Fruit fly (Drosophila melanogaster) whole organism, adult: ENCODE data around the gene CG2889.

Experiments used
- CG11617 ChIP-seq: fragments of 200-800 bp; sonication (Bioruptor generic); optimal IDR thresholded peaks from 2 replicates; lab custom pipeline; 2017; ENCODE audit warnings: mild to moderate bottlenecking, missing biosample characterization, missing genetic modification reagents, missing genetic modification characterization
- CG12768 ChIP-seq: fragments of 200-800 bp; sonication (Bioruptor generic); optimal IDR thresholded peaks from 2 replicates; lab custom pipeline; 2017; ENCODE audit warnings: missing biosample characterization, missing genetic modification characterization, mild to moderate bottlenecking, moderate library complexity, missing genetic modification reagents
- CG14711 ChIP-seq: fragments of 200-800 bp; sonication (Bioruptor generic); optimal IDR thresholded peaks from 2 replicates; lab custom pipeline; 2018; ENCODE audit warnings: missing biosample characterization, mild to moderate bottlenecking, missing genetic modification characterization, moderate library complexity
- CG1620 ChIP-seq: fragments of 200-800 bp; sonication (Bioruptor generic); optimal IDR thresholded peaks from 2 replicates; lab custom pipeline; 2016; ENCODE audit warnings: missing biosample characterization, missing genetic modification characterization
- CG33017 ChIP-seq: fragments of 200-800 bp; sonication (Bioruptor generic); optimal IDR thresholded peaks from 2 replicates; lab custom pipeline; 2018; ENCODE audit warnings: missing biosample characterization, mild to moderate bottlenecking, missing genetic modification characterization, moderate library complexity
- CG5204 ChIP-seq: fragments of 200-800 bp; sonication (Bioruptor generic); optimal IDR thresholded peaks from 2 replicates; lab custom pipeline; 2016; ENCODE audit warnings: missing biosample characterization, missing genetic modification characterization
- CG7045 ChIP-seq: fragments of 200-800 bp; sonication (Bioruptor generic); optimal IDR thresholded peaks from 2 replicates; lab custom pipeline; 2017; ENCODE audit warnings: missing biosample characterization, mild to moderate bottlenecking, missing genetic modification characterization
- CG7101 ChIP-seq: fragments of 200-800 bp; sonication (Bioruptor generic); optimal IDR thresholded peaks from 2 replicates; lab custom pipeline; 2018; ENCODE audit warnings: missing biosample characterization, mild to moderate bottlenecking, missing genetic modification characterization, moderate library complexity
- Clk ChIP-seq: fragments of 200-800 bp; sonication (Bioruptor generic); optimal IDR thresholded peaks from 2 replicates; lab custom pipeline; 2017; ENCODE audit warnings: missing biosample characterization, missing genetic modification characterization
- Crg-1 ChIP-seq: fragments of 200-800 bp; sonication (Bioruptor generic); optimal IDR thresholded peaks from 2 replicates; lab custom pipeline; 2016; ENCODE audit warnings: missing biosample characterization, missing genetic modification characterization
- Hr96 ChIP-seq: fragments of 200-800 bp; sonication (Bioruptor generic); optimal IDR thresholded peaks from 2 replicates; lab custom pipeline; 2016; ENCODE audit warnings: missing biosample characterization, missing genetic modification characterization
- Mnt ChIP-seq: fragments of 200-800 bp; sonication (Bioruptor generic); optimal IDR thresholded peaks from 2 replicates; lab custom pipeline; 2016; ENCODE audit warnings: missing biosample characterization, mild to moderate bottlenecking, missing genetic modification characterization
- bab1 ChIP-seq: fragments of 200-800 bp; sonication (Bioruptor generic); optimal IDR thresholded peaks from 3 replicates; lab custom pipeline; 2019; ENCODE audit warnings: missing biosample characterization, mild to moderate bottlenecking, missing genetic modification characterization, moderate library complexity
- cic ChIP-seq: fragments of 200-800 bp; sonication (Bioruptor generic); optimal IDR thresholded peaks from 2 replicates; lab custom pipeline; 2017; ENCODE audit warnings: missing biosample characterization, mild to moderate bottlenecking, missing genetic modification characterization, moderate library complexity
- cnc ChIP-seq, 2 experiments: fragments of >200 bp; optimal IDR thresholded peaks; 2 replicates each; lab custom pipeline; 2017
- kay ChIP-seq: fragments of 200-800 bp; sonication (Bioruptor generic); peaks from one replicate; lab custom pipeline; 2016; ENCODE audit warnings: missing biosample characterization, missing genetic modification characterization, borderline replicate concordance
- ovo ChIP-seq: fragments of 200-800 bp; sonication (Bioruptor generic); optimal IDR thresholded peaks from 2 replicates; lab custom pipeline; 2016; ENCODE audit warnings: missing biosample characterization, missing genetic modification characterization
- pad ChIP-seq: fragments of 200-800 bp; sonication (Bioruptor generic); optimal IDR thresholded peaks from 3 replicates; lab custom pipeline; 2017; ENCODE audit warnings: missing biosample characterization, missing genetic modification characterization, mild to moderate bottlenecking, moderate library complexity, missing genetic modification reagents
- tj ChIP-seq: fragments of 200-800 bp; sonication (Bioruptor generic); optimal IDR thresholded peaks from 3 replicates; lab custom pipeline; 2017; ENCODE audit warnings: missing biosample characterization, mild to moderate bottlenecking, missing genetic modification characterization, moderate library complexity
- toe ChIP-seq: fragments of 200-800 bp; sonication (Bioruptor generic); optimal IDR thresholded peaks from 2 replicates; lab custom pipeline; 2016; ENCODE audit warnings: missing biosample characterization, missing genetic modification characterization

CG2889 gene

dm6 chrX:10473510-10474212 is at the start of gene CG2889:
TSS of gene CG2889 (plus strand) at chrX:10473938.
- TF ChIP-seq CG11617, result peak; percentile 23
- TF ChIP-seq Clk (GFP tag; lab: Kevin White, UChicago), result no peak
- peak; percentile 24 for TF ChIP-seq Crg-1
- TF ChIP-seq Mnt (GFP tag; lab: Kevin White, UChicago), result peak; percentile 56
- peak; percentile 39 for TF ChIP-seq CG14711 (tag; lab: Kevin White, UChicago)
- peak; percentile 12 for TF ChIP-seq tj (GFP tag; lab: Kevin White, UChicago)
- peak; percentile 47 for TF ChIP-seq CG7101 (tag; lab: Kevin White, UChicago)
- peak; percentile 2 for TF ChIP-seq ovo (GFP tag; lab: Kevin White, UChicago)
- TF ChIP-seq bab1 (GFP tag; lab: Kevin White, UChicago), result peak; percentile 56
- TF ChIP-seq CG12768 (GFP tag; lab: Kevin White, UChicago), result no peak
- peak; percentile 65 for TF ChIP-seq CG1620 (GFP tag; lab: Kevin White, UChicago)
- TF ChIP-seq cic, result no peak
- no peak for TF ChIP-seq pad (GFP tag; lab: Kevin White, UChicago)

dm6 chrX:10432712-10433111 is 41.0 kb upstream of the CG2889 start, which contains the start of gene CG12640:
TSS of gene CG12640 (minus strand) at chrX:10432812.
- TF ChIP-seq pad (GFP tag; lab: Kevin White, UChicago) (no peak), CG7101 (tag; lab: Kevin White, UChicago) (no peak), CG12768 (GFP tag; lab: Kevin White, UChicago) (no peak), CG7045 (no peak), bab1 (GFP tag; lab: Kevin White, UChicago) (no peak), Mnt (GFP tag; lab: Kevin White, UChicago) (no peak), ovo (GFP tag; lab: Kevin White, UChicago) (no peak), CG5204 (GFP tag; lab: Kevin White, UChicago) (no peak), CG1620 (GFP tag; lab: Kevin White, UChicago) (no peak), CG11617 (no peak), tj (GFP tag; lab: Kevin White, UChicago) (no peak)

dm6 chrX:10454795-10455194 is 18.9 kb upstream of the CG2889 start, which contains the start of gene CG32683:
TSS of gene CG32683 (minus strand) at chrX:10454895.
- TF ChIP-seq tj (GFP tag; lab: Kevin White, UChicago), result no peak
- TF ChIP-seq ovo (GFP tag; lab: Kevin White, UChicago), result no peak
- TF ChIP-seq bab1 (GFP tag; lab: Kevin White, UChicago), result no peak
- no peak for TF ChIP-seq Hr96 (GFP tag; lab: Kevin White, UChicago)

dm6 chrX:10459576-10459975 is 14.2 kb upstream of the CG2889 start, which contains the start of gene Or9a:
TSS of gene Or9a (minus strand) at chrX:10459676.
- TF ChIP-seq pad (GFP tag; lab: Kevin White, UChicago) (no peak), toe (GFP tag; lab: Kevin White, UChicago) (no peak), ovo (GFP tag; lab: Kevin White, UChicago) (no peak)

- TF ChIP-seq CG7101 (tag; lab: Kevin White, UChicago) (peak; percentile 90), CG5204 (GFP tag; lab: Kevin White, UChicago) (no peak), tj (GFP tag; lab: Kevin White, UChicago) (peak; percentile 45), Hr96 (GFP tag; lab: Kevin White, UChicago) (no peak), CG33017 (tag; lab: Kevin White, UChicago) (peak; percentile 66), Mnt (GFP tag; lab: Kevin White, UChicago) (peak; percentile 84), CG12768 (GFP tag; lab: Kevin White, UChicago) (peak; percentile 62), ovo (GFP tag; lab: Kevin White, UChicago) (peak; percentile 77), bab1 (GFP tag; lab: Kevin White, UChicago) (peak; percentile 88), CG1620 (GFP tag; lab: Kevin White, UChicago) (peak; percentile 93), kay (no peak), pad (GFP tag; lab: Kevin White, UChicago) (peak; percentile 86), Clk (GFP tag; lab: Kevin White, UChicago) (peak; percentile 70), cnc (optimal IDR thresholded peaks at IDR 0.05; lab: Kevin White, UChicago) (peak in 1 of 2 experiments; percentile 49), CG7045 (peak; percentile 33), toe (GFP tag; lab: Kevin White, UChicago) (peak; percentile 52), Crg-1 (peak; percentile 95), CG14711 (tag; lab: Kevin White, UChicago) (peak; percentile 78), CG11617 (peak; percentile 44), cic (peak; percentile 28)
Measured at dm6 chrX:10460506-10461114, 13.1 kb upstream of the CG2889 start, which contains the start of gene Neb-cGP. TSS of gene Neb-cGP (plus strand) at chrX:10460736.

- TF ChIP-seq Crg-1 (no peak), CG1620 (GFP tag; lab: Kevin White, UChicago) (no peak), CG12768 (GFP tag; lab: Kevin White, UChicago) (no peak), Hr96 (GFP tag; lab: Kevin White, UChicago) (no peak), cic (no peak), CG14711 (tag; lab: Kevin White, UChicago) (no peak)
Measured at dm6 chrX:10461938-10462337, 11.8 kb upstream of the CG2889 start.
